Worm (Caenorhabditis elegans): ENCODE results near the gene clec-88.

The clec-88 gene

ce11 chrII:6386467-6386866 is 20.9 kb downstream of the clec-88 start, which contains the start of gene F58F12.4:
Gene F58F12.4 (plus strand): TSS chrII:6386767.
- TF ChIP-seq nhr-41 (GFP tag; IDR thresholded peaks at IDR 0.05) (no peak), ctbp-1 (GFP tag; IDR thresholded peaks at IDR 0.05) (no peak), R02D3.7 (tag; optimal IDR thresholded peaks at IDR 0.05) (no peak), aly-2 (tag; optimal IDR thresholded peaks at IDR 0.05) (no peak), jun-1 (tag; optimal IDR thresholded peaks at IDR 0.05) (no peak), php-3 (GFP tag; IDR thresholded peaks at IDR 0.05) (no peak), ZK546.5 (tag; optimal IDR thresholded peaks at IDR 0.05) (no peak), mxl-2 (GFP tag; conservative IDR thresholded peaks at IDR 0.05) (no peak), nhr-11 (tag; optimal IDR thresholded peaks at IDR 0.05) (no peak), snpc-1.2 (GFP tag; IDR thresholded peaks at IDR 0.05) (no peak), ceh-28 (tag; optimal IDR thresholded peaks at IDR 0.05) (no peak), Y75B8A.6 (GFP tag; IDR thresholded peaks at IDR 0.05) (no peak), F26F4.8 (GFP tag; conservative IDR thresholded peaks at IDR 0.05) (no peak), mdt-29 (GFP tag; IDR thresholded peaks at IDR 0.05) (no peak), nhr-6 (tag; optimal IDR thresholded peaks at IDR 0.05) (no peak), dpl-1 (GFP tag; optimal IDR thresholded peaks at IDR 0.05) (no peak), nhr-25 (tag; optimal IDR thresholded peaks at IDR 0.05; ENCODE audit: borderline replicate concordance, insufficient read depth) (no peak), spr-1 (tag; optimal IDR thresholded peaks at IDR 0.05) (no peak)

- TF ChIP-seq attf-4 (tag; optimal IDR thresholded peaks at IDR 0.05) (no peak), ctbp-1 (GFP tag; IDR thresholded peaks at IDR 0.05) (no peak), ztf-11 (tag; optimal IDR thresholded peaks at IDR 0.05) (no peak)
Measured at ce11 chrII:6387937-6388336, 22.4 kb downstream of the clec-88 start, which contains the start of gene F58F12.2. Gene F58F12.2 (minus strand): TSS chrII:6388037.

ce11 chrII:6391195-6391594 is 25.7 kb downstream of the clec-88 start, which contains the start of gene F58F12.3:
Gene F58F12.3 (minus strand): TSS chrII:6391295.
- TF ChIP-seq F44E2.7 (GFP tag; IDR thresholded peaks at IDR 0.05): no peak
- no peak for TF ChIP-seq ZK546.5 (tag; optimal IDR thresholded peaks at IDR 0.05)

ce11 chrII:6394037-6394436 is 28.5 kb downstream of the clec-88 start:
- no peak for TF ChIP-seq Y75B8A.6 (GFP tag; IDR thresholded peaks at IDR 0.05)
- TF ChIP-seq hlh-11 (tag; optimal IDR thresholded peaks at IDR 0.05): no peak
- TF ChIP-seq ceh-82 (tag; optimal IDR thresholded peaks at IDR 0.05): no peak
- no peak for TF ChIP-seq nhr-11 (tag; optimal IDR thresholded peaks at IDR 0.05)

- TF ChIP-seq nhr-41 (GFP tag; IDR thresholded peaks at IDR 0.05) (no peak), gei-8 (GFP tag; optimal IDR thresholded peaks at IDR 0.05) (no peak), nhr-48 (tag; optimal IDR thresholded peaks at IDR 0.05) (no peak), T26A8.4 (GFP tag; IDR thresholded peaks at IDR 0.05) (no peak), F37D6.2 (tag; optimal IDR thresholded peaks at IDR 0.05) (no peak), daf-19 (GFP tag; conservative IDR thresholded peaks at IDR 0.05) (no peak), nhr-10 (tag; optimal IDR thresholded peaks at IDR 0.05) (no peak), jun-1 (tag; optimal IDR thresholded peaks at IDR 0.05) (no peak), zip-2 (tag; optimal IDR thresholded peaks at IDR 0.05) (no peak), nhr-77 (tag; optimal IDR thresholded peaks at IDR 0.05) (no peak), dmd-8 (GFP tag; IDR thresholded peaks at IDR 0.05) (no peak)
Measured at ce11 chrII:6398406-6398805, 32.9 kb downstream of the clec-88 start, which contains the start of gene zig-10. Gene zig-10 (plus strand): TSS chrII:6398706.

DNA sequence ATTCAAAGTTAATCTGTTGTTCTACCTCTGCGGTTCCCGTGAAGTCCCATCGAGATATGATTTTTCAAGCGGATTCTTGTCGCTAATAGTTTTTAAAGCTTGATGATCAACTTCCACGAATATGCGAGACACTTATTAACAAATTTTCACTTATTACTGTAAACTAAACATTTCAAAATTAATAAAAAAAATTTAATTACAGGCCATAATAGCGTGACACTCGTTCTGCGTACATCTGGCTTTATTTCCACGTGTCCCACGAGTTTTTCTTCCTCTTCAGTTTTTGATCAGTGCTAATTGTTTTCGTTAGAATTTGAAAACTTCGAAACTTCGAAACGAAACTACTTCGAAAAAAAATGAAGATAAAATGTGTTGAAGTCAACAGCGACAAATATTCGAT is 36.1 kb downstream of the clec-88 start, which contains the start of gene btb-2:
TSS of gene btb-2 (plus strand) at position 301 of the 400 bp plus-strand sequence.
- no peak for TF ChIP-seq egl-43 (GFP tag; IDR thresholded peaks at IDR 0.05)
- no peak for TF ChIP-seq ceh-28 (tag; optimal IDR thresholded peaks at IDR 0.05)
- TF ChIP-seq daf-19 (GFP tag; conservative IDR thresholded peaks at IDR 0.05): no peak
- no peak for TF ChIP-seq nhr-11 (tag; optimal IDR thresholded peaks at IDR 0.05)
- no peak for TF ChIP-seq lir-3 (tag; optimal IDR thresholded peaks at IDR 0.05)
- no peak for TF ChIP-seq F26F4.8 (GFP tag; conservative IDR thresholded peaks at IDR 0.05)
- TF ChIP-seq nhr-102 (tag; optimal IDR thresholded peaks at IDR 0.05): no peak
- TF ChIP-seq sdz-12 (GFP tag; optimal IDR thresholded peaks at IDR 0.05): no peak
- TF ChIP-seq lsy-2 (tag; optimal IDR thresholded peaks at IDR 0.05): no peak
- TF ChIP-seq lin-15B (tag; optimal IDR thresholded peaks at IDR 0.05): no peak
- TF ChIP-seq dve-1 (tag; optimal IDR thresholded peaks at IDR 0.05; ENCODE audit: insufficient read depth): no peak
- TF ChIP-seq mes-2 (tag; optimal IDR thresholded peaks at IDR 0.05; ENCODE audit: poor library complexity, severe bottlenecking): no peak
